Fruit fly (Drosophila melanogaster): ENCODE measurements around the gene p38a.

p38a gene

dm6 chr3R:24142971-24143370, 9.2 kb downstream of the p38a start (continued):
- TF ChIP-seq Ptx1 (GFP tag; IDR thresholded peaks at IDR 0.05) (peak; percentile 51; the same call in 1 of the 2 replicates), sim (GFP tag; IDR thresholded peaks at IDR 0.05) (no peak), zf30C (GFP tag; optimal IDR thresholded peaks at IDR 0.05) (no peak), E2f1 (GFP tag; IDR thresholded peaks at IDR 0.05) (peak; percentile 58), Dbx (GFP tag; IDR thresholded peaks at IDR 0.05) (no peak), mld (GFP tag; IDR thresholded peaks at IDR 0.05; ENCODE audit: partially characterized antibody) (no peak), sens (GFP tag) (peak; percentile 82), br (optimal IDR thresholded peaks at IDR 0.05) (no peak), Scr (GFP tag; IDR thresholded peaks at IDR 0.05; ENCODE audit: partially characterized antibody) (no peak), Sry-δ (GFP tag; optimal IDR thresholded peaks at IDR 0.05) (no peak), CG10462 (GFP tag; optimal IDR thresholded peaks at IDR 0.05) (no peak), cg (GFP tag; optimal IDR thresholded peaks at IDR 0.05) (no peak), ara (GFP tag; IDR thresholded peaks at IDR 0.05) (no peak), lov (optimal IDR thresholded peaks at IDR 0.05) (no peak), lov (GFP tag; IDR thresholded peaks at IDR 0.05) (no peak), CG7963 (GFP tag; IDR thresholded peaks at IDR 0.05; ENCODE audit: partially characterized antibody) (no peak), bsh (GFP tag; optimal IDR thresholded peaks at IDR 0.05) (peak; percentile 30 to 58), CG2120 (GFP tag; optimal IDR thresholded peaks at IDR 0.05) (no peak), al (GFP tag; IDR thresholded peaks at IDR 0.05) (no peak), oc (tag; optimal IDR thresholded peaks at IDR 0.05) (no peak), lab (GFP tag; optimal IDR thresholded peaks at IDR 0.05) (peak; percentile 24), Myb (GFP tag; optimal IDR thresholded peaks at IDR 0.05) (no peak), mam (GFP tag; optimal IDR thresholded peaks at IDR 0.05) (peak; percentile 10), Max (GFP tag; optimal IDR thresholded peaks at IDR 0.05) (no peak), Poxn (GFP tag; IDR thresholded peaks at IDR 0.05) (no peak), CG5245 (GFP tag; optimal IDR thresholded peaks at IDR 0.05) (peak; percentile 18), bab2 (GFP tag; optimal IDR thresholded peaks at IDR 0.05) (peak; percentile 8), CG10274 (GFP tag; optimal IDR thresholded peaks at IDR 0.05) (no peak), lbe (GFP tag; optimal IDR thresholded peaks at IDR 0.05) (peak; percentile 79), Lim3 (GFP tag; IDR thresholded peaks at IDR 0.05) (no peak), pnt (GFP tag; optimal IDR thresholded peaks at IDR 0.05) (peak; percentile 23), CG1647 (GFP tag; optimal IDR thresholded peaks at IDR 0.05) (no peak), ERR (GFP tag; optimal IDR thresholded peaks at IDR 0.05) (no peak), ftz-f1 (GFP tag; optimal IDR thresholded peaks at IDR 0.05) (no peak), CG3163 (GFP tag; optimal IDR thresholded peaks at IDR 0.05) (no peak), tgo (GFP tag; IDR thresholded peaks at IDR 0.05) (peak; percentile 46; the same call in 2 of the 3 replicates), CG32532 (GFP tag; IDR thresholded peaks at IDR 0.05) (no peak), Ada2b (GFP tag; IDR thresholded peaks at IDR 0.05) (no peak), Blimp-1 (GFP tag; optimal IDR thresholded peaks at IDR 0.05) (peak; percentile 57), fd96Cb (tag; optimal IDR thresholded peaks at IDR 0.05) (peak; percentile 40), dmrt99B (tag; optimal IDR thresholded peaks at IDR 0.05) (peak; percentile 65), CG14441 (GFP tag; IDR thresholded peaks at IDR 0.05) (peak; percentile 38; the same call in 1 of the 2 replicates), jumu (GFP tag; optimal IDR thresholded peaks at IDR 0.05) (no peak), CG4328 (GFP tag; optimal IDR thresholded peaks at IDR 0.05) (no peak), ems (GFP tag; optimal IDR thresholded peaks at IDR 0.05) (peak; percentile 0), nerfin-1 (tag; optimal IDR thresholded peaks at IDR 0.05) (no peak), D19A (tag; optimal IDR thresholded peaks at IDR 0.05) (peak; percentile 37), row (GFP tag; IDR thresholded peaks at IDR 0.05) (peak; percentile 52), CG1233 (GFP tag; optimal IDR thresholded peaks at IDR 0.05) (no peak), Nf-YA (GFP tag; IDR thresholded peaks at IDR 0.05) (no peak), CG2678 (tag; optimal IDR thresholded peaks at IDR 0.05) (peak; percentile 47), CG2875 (GFP tag; optimal IDR thresholded peaks at IDR 0.05) (no peak), CG4360 (GFP tag; IDR thresholded peaks at IDR 0.05) (no peak)
